Worm (Caenorhabditis elegans): ENCODE data around the gene sre-3.

DNA sequence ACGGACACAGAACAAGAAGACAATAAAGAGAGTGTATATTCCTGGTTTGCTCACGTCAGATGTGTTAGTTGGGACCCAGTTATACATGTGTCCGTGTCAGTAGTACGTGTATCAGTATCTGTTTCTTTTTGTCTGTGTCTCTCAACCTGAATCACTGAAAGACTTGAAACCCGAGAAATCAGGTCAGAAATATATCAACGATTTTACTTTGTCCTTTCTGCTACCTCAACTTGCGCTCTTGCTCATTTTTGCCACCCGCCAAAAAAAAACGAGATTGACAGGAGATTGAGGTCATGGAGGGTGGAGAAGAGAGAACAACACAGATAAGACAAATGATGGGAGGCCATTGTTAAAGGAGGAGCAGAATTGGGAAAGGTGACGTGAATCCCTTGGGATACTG is 34.0 kb downstream of the sre-3 start:
- TF ChIP-seq him-1 (tag; optimal IDR thresholded peaks at IDR 0.05) (no peak), W03F9.2 (tag; optimal IDR thresholded peaks at IDR 0.05) (no peak), dao-5 (tag; optimal IDR thresholded peaks at IDR 0.05) (no peak)

All from whole organism, L4/young adult.